Fruit fly (Drosophila melanogaster) whole organism, adult: ENCODE measurements around the gene Vha36-3.
A peak's percentile ranks its signal among the peaks of the same experiment; 100 is the strongest.

ENCODE experiments used
- CG11617 ChIP-seq: fragments of 200-800 bp; sonication (Bioruptor generic); optimal IDR thresholded peaks from 2 replicates; lab custom pipeline; 2017; ENCODE audit warnings: mild to moderate bottlenecking, missing biosample characterization, missing genetic modification reagents, missing genetic modification characterization
- CG12768 ChIP-seq: fragments of 200-800 bp; sonication (Bioruptor generic); optimal IDR thresholded peaks from 2 replicates; lab custom pipeline; 2017; ENCODE audit warnings: missing biosample characterization, missing genetic modification characterization, mild to moderate bottlenecking, moderate library complexity, missing genetic modification reagents
- CG14711 ChIP-seq: fragments of 200-800 bp; sonication (Bioruptor generic); optimal IDR thresholded peaks from 2 replicates; lab custom pipeline; 2018; ENCODE audit warnings: missing biosample characterization, mild to moderate bottlenecking, missing genetic modification characterization, moderate library complexity
- CG1620 ChIP-seq: fragments of 200-800 bp; sonication (Bioruptor generic); optimal IDR thresholded peaks from 2 replicates; lab custom pipeline; 2016; ENCODE audit warnings: missing biosample characterization, missing genetic modification characterization
- CG33017 ChIP-seq: fragments of 200-800 bp; sonication (Bioruptor generic); optimal IDR thresholded peaks from 2 replicates; lab custom pipeline; 2018; ENCODE audit warnings: missing biosample characterization, mild to moderate bottlenecking, missing genetic modification characterization, moderate library complexity
- CG5204 ChIP-seq: fragments of 200-800 bp; sonication (Bioruptor generic); optimal IDR thresholded peaks from 2 replicates; lab custom pipeline; 2016; ENCODE audit warnings: missing biosample characterization, missing genetic modification characterization
- CG7045 ChIP-seq: fragments of 200-800 bp; sonication (Bioruptor generic); optimal IDR thresholded peaks from 2 replicates; lab custom pipeline; 2017; ENCODE audit warnings: missing biosample characterization, mild to moderate bottlenecking, missing genetic modification characterization
- CG7101 ChIP-seq: fragments of 200-800 bp; sonication (Bioruptor generic); optimal IDR thresholded peaks from 2 replicates; lab custom pipeline; 2018; ENCODE audit warnings: missing biosample characterization, mild to moderate bottlenecking, missing genetic modification characterization, moderate library complexity
- Clk ChIP-seq: fragments of 200-800 bp; sonication (Bioruptor generic); optimal IDR thresholded peaks from 2 replicates; lab custom pipeline; 2017; ENCODE audit warnings: missing biosample characterization, missing genetic modification characterization
- Crg-1 ChIP-seq: fragments of 200-800 bp; sonication (Bioruptor generic); optimal IDR thresholded peaks from 2 replicates; lab custom pipeline; 2016; ENCODE audit warnings: missing biosample characterization, missing genetic modification characterization
- Hr96 ChIP-seq: fragments of 200-800 bp; sonication (Bioruptor generic); optimal IDR thresholded peaks from 2 replicates; lab custom pipeline; 2016; ENCODE audit warnings: missing biosample characterization, missing genetic modification characterization
- Mnt ChIP-seq: fragments of 200-800 bp; sonication (Bioruptor generic); optimal IDR thresholded peaks from 2 replicates; lab custom pipeline; 2016; ENCODE audit warnings: missing biosample characterization, mild to moderate bottlenecking, missing genetic modification characterization
- bab1 ChIP-seq: fragments of 200-800 bp; sonication (Bioruptor generic); optimal IDR thresholded peaks from 3 replicates; lab custom pipeline; 2019; ENCODE audit warnings: missing biosample characterization, mild to moderate bottlenecking, missing genetic modification characterization, moderate library complexity
- cic ChIP-seq: fragments of 200-800 bp; sonication (Bioruptor generic); optimal IDR thresholded peaks from 2 replicates; lab custom pipeline; 2017; ENCODE audit warnings: missing biosample characterization, mild to moderate bottlenecking, missing genetic modification characterization, moderate library complexity
- cnc ChIP-seq, 2 experiments: fragments of >200 bp; optimal IDR thresholded peaks; 2 replicates each; lab custom pipeline; 2017
- kay ChIP-seq: fragments of 200-800 bp; sonication (Bioruptor generic); peaks from one replicate; lab custom pipeline; 2016; ENCODE audit warnings: missing biosample characterization, missing genetic modification characterization, borderline replicate concordance
- ovo ChIP-seq: fragments of 200-800 bp; sonication (Bioruptor generic); optimal IDR thresholded peaks from 2 replicates; lab custom pipeline; 2016; ENCODE audit warnings: missing biosample characterization, missing genetic modification characterization
- pad ChIP-seq: fragments of 200-800 bp; sonication (Bioruptor generic); optimal IDR thresholded peaks from 3 replicates; lab custom pipeline; 2017; ENCODE audit warnings: missing biosample characterization, missing genetic modification characterization, mild to moderate bottlenecking, moderate library complexity, missing genetic modification reagents
- tj ChIP-seq: fragments of 200-800 bp; sonication (Bioruptor generic); optimal IDR thresholded peaks from 3 replicates; lab custom pipeline; 2017; ENCODE audit warnings: missing biosample characterization, mild to moderate bottlenecking, missing genetic modification characterization, moderate library complexity
- toe ChIP-seq: fragments of 200-800 bp; sonication (Bioruptor generic); optimal IDR thresholded peaks from 2 replicates; lab custom pipeline; 2016; ENCODE audit warnings: missing biosample characterization, missing genetic modification characterization

The Vha36-3 gene

dm6 chrX:2610236-2610635 lies 29.9 kb upstream of the Vha36-3 start, which contains the start of gene eIF3g1:
Gene eIF3g1, minus strand, starts transcription at chrX:2610336.
- TF ChIP-seq Mnt (GFP tag; lab: Kevin White, UChicago): peak; percentile 22

- TF ChIP-seq pad (GFP tag; lab: Kevin White, UChicago) (peak; percentile 50), cic (GFP tag; lab: Kevin White, UChicago) (peak; percentile 44), bab1 (GFP tag; lab: Kevin White, UChicago) (peak; percentile 81), Hr96 (no peak), cnc (optimal IDR thresholded peaks at IDR 0.05; lab: Kevin White, UChicago) (no peak), CG5204 (GFP tag; lab: Kevin White, UChicago) (no peak), ovo (no peak), CG7045 (GFP tag; lab: Kevin White, UChicago) (peak; percentile 46), CG7101 (tag; lab: Kevin White, UChicago) (peak; percentile 61), tj (GFP tag; lab: Kevin White, UChicago) (peak; percentile 40), toe (GFP tag; lab: Kevin White, UChicago) (peak; percentile 61), kay (no peak), CG14711 (peak; percentile 62), CG11617 (GFP tag; lab: Kevin White, UChicago) (peak; percentile 74), Crg-1 (GFP tag; lab: Kevin White, UChicago) (peak; percentile 57), Mnt (GFP tag; lab: Kevin White, UChicago) (peak; percentile 83), CG1620 (GFP tag; lab: Kevin White, UChicago) (peak; percentile 52), Clk (GFP tag; lab: Kevin White, UChicago) (peak; percentile 30), CG12768 (GFP tag; lab: Kevin White, UChicago) (peak; percentile 68), CG33017 (tag; lab: Kevin White, UChicago) (peak; percentile 77)
Observed at dm6 chrX:2608470-2609157, 28.3 kb upstream of the Vha36-3 start, which contains the start of gene Smyd3. Gene Smyd3, minus strand, starts transcription at chrX:2608876.

DNA sequence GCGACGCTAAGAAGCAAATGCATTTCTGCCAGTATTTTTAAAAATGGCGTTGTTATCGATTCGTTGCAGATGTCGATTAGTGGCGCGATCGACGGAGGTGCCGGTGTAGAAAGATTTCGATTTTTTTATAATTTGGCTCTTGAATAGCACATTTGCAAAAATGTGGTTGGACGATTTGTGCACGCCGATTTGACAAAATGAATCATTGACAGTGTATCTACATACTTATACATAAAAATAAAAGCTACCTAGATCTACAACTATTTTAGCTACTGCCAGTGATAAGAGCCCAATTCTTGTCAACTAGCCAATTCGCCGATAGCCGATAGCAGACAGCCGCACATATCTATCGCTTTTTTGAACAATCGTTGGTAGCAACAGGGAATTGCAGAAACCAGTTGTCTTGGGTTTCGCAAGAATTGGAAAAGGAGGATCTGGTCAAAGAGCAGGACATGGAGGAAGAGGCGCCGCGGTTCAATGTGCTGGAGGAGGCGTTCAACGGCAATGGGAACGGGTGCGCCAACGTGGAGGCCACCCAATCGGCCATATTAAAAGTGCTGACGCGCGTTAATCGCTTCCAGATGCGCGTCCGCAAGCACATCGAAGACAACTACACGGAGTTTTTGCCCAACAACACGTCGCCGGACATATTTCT lies 23.6 kb upstream of the Vha36-3 start, which contains the start of the genes Klp3A and Zw10:
Klp3A (minus strand) TSS at position 202 of the 655 bp plus-strand sequence.
Zw10 (plus strand) TSS at position 347 of the 655 bp plus-strand sequence.
- peak; percentile 12 for TF ChIP-seq CG1620 (GFP tag; lab: Kevin White, UChicago)
- TF ChIP-seq tj (GFP tag; lab: Kevin White, UChicago): peak; percentile 93
- no peak for TF ChIP-seq cic (GFP tag; lab: Kevin White, UChicago)
- peak; percentile 31 for TF ChIP-seq CG7101 (tag; lab: Kevin White, UChicago)
- TF ChIP-seq ovo: no peak
- TF ChIP-seq CG14711: peak; percentile 16
- peak; percentile 71 for TF ChIP-seq bab1 (GFP tag; lab: Kevin White, UChicago)
- peak; percentile 36 for TF ChIP-seq Mnt (GFP tag; lab: Kevin White, UChicago)

DNA sequence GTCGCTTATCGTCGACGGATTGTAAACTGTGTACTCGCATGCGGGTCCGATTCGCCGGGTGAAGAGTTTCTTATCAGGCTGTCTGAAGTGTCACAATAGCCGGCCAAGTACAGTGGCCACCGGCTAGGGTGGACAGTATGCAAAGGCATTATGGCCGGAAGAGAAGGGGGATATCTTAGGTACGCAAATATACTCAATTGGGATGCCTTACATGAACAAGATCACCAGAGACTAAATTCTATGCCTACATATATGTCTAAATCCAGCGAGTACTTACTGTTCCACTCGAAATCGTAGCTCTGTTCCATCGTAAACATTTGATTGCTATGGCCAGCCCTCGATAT lies 13.4 kb upstream of the Vha36-3 start:
- peak; percentile 57 for TF ChIP-seq tj (GFP tag; lab: Kevin White, UChicago)
- TF ChIP-seq kay: no peak
- no peak for TF ChIP-seq toe (GFP tag; lab: Kevin White, UChicago)
- no peak for TF ChIP-seq CG5204 (GFP tag; lab: Kevin White, UChicago)
- TF ChIP-seq pad (GFP tag; lab: Kevin White, UChicago): peak; percentile 81
- TF ChIP-seq CG7101 (tag; lab: Kevin White, UChicago): peak; percentile 93
- TF ChIP-seq bab1 (GFP tag; lab: Kevin White, UChicago): peak; percentile 66
- TF ChIP-seq cic (GFP tag; lab: Kevin White, UChicago): peak; percentile 43
- TF ChIP-seq Mnt (GFP tag; lab: Kevin White, UChicago): peak; percentile 70
- peak; percentile 88 for TF ChIP-seq CG11617 (GFP tag; lab: Kevin White, UChicago)
- peak; percentile 90 for TF ChIP-seq CG14711
- TF ChIP-seq CG7045 (GFP tag; lab: Kevin White, UChicago): peak; percentile 84
- peak; percentile 74 for TF ChIP-seq Clk (GFP tag; lab: Kevin White, UChicago)
- peak; percentile 57 for TF ChIP-seq CG1620 (GFP tag; lab: Kevin White, UChicago)
- TF ChIP-seq ovo: no peak
- peak; percentile 89 for TF ChIP-seq CG12768 (GFP tag; lab: Kevin White, UChicago)
- TF ChIP-seq Hr96: peak; percentile 92
- no peak for TF ChIP-seq cnc (optimal IDR thresholded peaks at IDR 0.05; lab: Kevin White, UChicago)
- TF ChIP-seq CG33017 (tag; lab: Kevin White, UChicago): peak; percentile 91
- peak; percentile 89 for TF ChIP-seq Crg-1 (GFP tag; lab: Kevin White, UChicago)

dm6 chrX:2593094-2593752 lies 12.9 kb upstream of the Vha36-3 start:
- TF ChIP-seq cnc (optimal IDR thresholded peaks at IDR 0.05; lab: Kevin White, UChicago) (no peak), kay (peak; percentile 86)

dm6 chrX:2592243-2592642 lies 11.9 kb upstream of the Vha36-3 start:
- no peak for TF ChIP-seq CG14711
- TF ChIP-seq Crg-1 (GFP tag; lab: Kevin White, UChicago): no peak
